Fruit fly (Drosophila melanogaster): Measurements from ENCODE around the gene CG32428.

DNA sequence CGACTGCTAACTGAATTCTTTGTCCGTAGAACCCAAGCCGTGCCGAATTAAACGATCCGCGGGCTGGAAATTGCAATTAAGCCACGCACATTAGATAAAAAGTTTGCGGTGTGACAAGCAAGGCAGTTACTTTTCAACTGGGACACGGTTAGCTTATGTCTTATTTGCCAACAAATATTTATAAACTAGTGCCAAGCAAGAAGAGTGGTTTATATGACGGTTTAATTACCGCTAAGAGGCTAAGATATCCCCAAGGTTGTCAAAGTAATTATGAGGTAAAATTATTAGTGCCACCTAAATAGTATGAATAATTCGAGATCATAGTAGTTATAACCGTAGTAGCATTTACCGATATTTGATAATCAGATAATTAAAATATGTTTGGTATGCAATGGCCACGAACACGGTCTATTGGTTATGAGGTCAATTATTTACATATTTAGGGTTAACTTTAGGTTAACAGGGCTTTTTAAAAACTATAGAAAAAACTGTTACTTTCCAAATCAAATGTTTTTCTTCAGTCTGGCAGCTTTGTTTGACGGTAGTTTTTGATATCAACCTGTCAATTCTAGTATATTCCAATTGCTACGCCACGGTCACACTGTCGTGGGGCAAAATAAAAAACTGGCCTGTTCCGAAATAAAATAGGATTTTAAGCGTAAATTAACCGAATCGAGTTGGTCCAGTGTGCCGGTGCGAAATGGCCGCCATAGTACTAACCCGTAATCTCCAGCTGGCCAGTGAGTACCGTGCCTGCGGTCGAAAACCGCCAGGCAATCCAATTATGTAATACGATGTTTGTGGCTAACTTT lies 21.5 kb upstream of the CG32428 start, which contains the start of gene ZnT77C:
- TF ChIP-seq ttk (optimal IDR thresholded peaks at IDR 0.05) (no peak), insv (optimal IDR thresholded peaks at IDR 0.05) (no peak), Sin3A (optimal IDR thresholded peaks at IDR 0.05) (no peak), Myc (optimal IDR thresholded peaks at IDR 0.05) (no peak), h (optimal IDR thresholded peaks at IDR 0.05) (no peak), psq (optimal IDR thresholded peaks at IDR 0.05) (no peak)

All from Kc167 (cell line).